Worm (Caenorhabditis elegans): ENCODE data around the gene C15F1.1.

ce11 chrII:6965573-6965972 lies 24.1 kb upstream of the C15F1.1 start, which contains the start of gene tra-2:
- TF ChIP-seq nhr-237 (tag; optimal IDR thresholded peaks at IDR 0.05), result no peak
- TF ChIP-seq fos-1 (tag; optimal IDR thresholded peaks at IDR 0.05), result no peak

Data from whole organism, L3 larva.